Worm (Caenorhabditis elegans): ENCODE measurements around the gene srsx-38.

Gene srsx-38

ce11 chrV:15829907-15830306 lies 22.6 kb upstream of the srsx-38 start, which contains the start of gene srbc-55:
srbc-55 (minus strand) TSS chrV:15830007.
- TF ChIP-seq syd-9 (tag; optimal IDR thresholded peaks at IDR 0.05): no peak
- no peak for TF ChIP-seq hlh-30 (tag; optimal IDR thresholded peaks at IDR 0.05; ENCODE audit: insufficient read depth)
- TF ChIP-seq ztf-16 (tag; optimal IDR thresholded peaks at IDR 0.05): no peak
- TF ChIP-seq ceh-18 (tag; optimal IDR thresholded peaks at IDR 0.05): no peak

ce11 chrV:15826110-15826509 lies 18.8 kb upstream of the srsx-38 start, which contains the start of gene srbc-51:
srbc-51 (plus strand) TSS chrV:15826410.
- TF ChIP-seq pha-4 (tag; optimal IDR thresholded peaks at IDR 0.05) (no peak), T23F11.4 (GFP tag; optimal IDR thresholded peaks at IDR 0.05) (no peak), fax-1 (tag; optimal IDR thresholded peaks at IDR 0.05) (no peak), ets-4 (tag; optimal IDR thresholded peaks at IDR 0.05) (no peak)

ce11 chrV:15824866-15825265 lies 17.5 kb upstream of the srsx-38 start, which contains the start of gene srbc-50:
srbc-50 (minus strand) TSS chrV:15824966.
- TF ChIP-seq nfya-1 (tag; optimal IDR thresholded peaks at IDR 0.05): no peak

ce11 chrV:15821398-15821797 lies 14.1 kb upstream of the srsx-38 start, which contains the start of gene srbc-49:
srbc-49 (plus strand) TSS chrV:15821698.
- TF ChIP-seq hlh-15 (tag; optimal IDR thresholded peaks at IDR 0.05) (no peak), Y22D7AL.16 (tag; optimal IDR thresholded peaks at IDR 0.05) (no peak), lin-11 (tag; optimal IDR thresholded peaks at IDR 0.05) (no peak), ceh-24 (tag; optimal IDR thresholded peaks at IDR 0.05) (no peak), tbx-7 (tag; optimal IDR thresholded peaks at IDR 0.05) (no peak), rnt-1 (tag; optimal IDR thresholded peaks at IDR 0.05) (no peak)

- TF ChIP-seq elt-4 (tag; optimal IDR thresholded peaks at IDR 0.05) (no peak), gmeb-2 (tag; optimal IDR thresholded peaks at IDR 0.05) (no peak), K02D7.2 (tag; optimal IDR thresholded peaks at IDR 0.05) (no peak), C38D4.7 (GFP tag; optimal IDR thresholded peaks at IDR 0.05) (no peak), odd-2 (tag; optimal IDR thresholded peaks at IDR 0.05) (no peak)
Measured at ce11 chrV:15819983-15820382, 12.7 kb upstream of the srsx-38 start, which contains the start of gene srbc-48. srbc-48 (plus strand) TSS chrV:15820283.

- TF ChIP-seq F13H6.1 (tag; optimal IDR thresholded peaks at IDR 0.05) (no peak), nfya-1 (tag; optimal IDR thresholded peaks at IDR 0.05) (no peak), odd-2 (tag; optimal IDR thresholded peaks at IDR 0.05) (no peak), pqm-1 (tag; optimal IDR thresholded peaks at IDR 0.05) (no peak), ahr-1 (tag; optimal IDR thresholded peaks at IDR 0.05) (no peak)
Measured at ce11 chrV:15817746-15818145, 10.4 kb upstream of the srsx-38 start, which contains the start of gene abf-3. abf-3 (minus strand) TSS chrV:15817846.

- TF ChIP-seq hlh-8 (tag; optimal IDR thresholded peaks at IDR 0.05) (no peak), ets-4 (tag; optimal IDR thresholded peaks at IDR 0.05) (no peak), npax-4 (tag; optimal IDR thresholded peaks at IDR 0.05) (no peak), tbx-7 (tag; optimal IDR thresholded peaks at IDR 0.05) (no peak), ceh-22 (tag; optimal IDR thresholded peaks at IDR 0.05) (no peak), ceh-31 (tag; optimal IDR thresholded peaks at IDR 0.05) (no peak), dmd-4 (tag; optimal IDR thresholded peaks at IDR 0.05; ENCODE audit: borderline replicate concordance) (no peak), unc-3 (GFP tag; conservative IDR thresholded peaks at IDR 0.05) (no peak), unc-3 (tag; optimal IDR thresholded peaks at IDR 0.05) (no peak), nhr-232 (tag; optimal IDR thresholded peaks at IDR 0.05) (no peak), ceh-30 (tag; optimal IDR thresholded peaks at IDR 0.05) (no peak), ttx-3 (tag; optimal IDR thresholded peaks at IDR 0.05) (no peak)
Measured at ce11 chrV:15815962-15816432, 8.7 kb upstream of the srsx-38 start, which contains the start of the genes fbxa-69 and F54B8.4. fbxa-69 (minus strand) TSS chrV:15815971. F54B8.4 (plus strand) TSS chrV:15816382.

All from whole organism, late embryonic.